Fruit fly (Drosophila melanogaster) S2 (cell line): Measurements from ENCODE around the gene Ilp5.

Experiments
- CG8478 ChIP-seq: fragments of >200 bp; optimal IDR thresholded peaks from 2 replicates; lab custom pipeline; 2018
- CTCF ChIP-seq, 2 experiments: fragments of >200 bp; optimal IDR thresholded peaks; 2 replicates each; lab custom pipeline; 2018

Gene Ilp5

dm6 chr3L:9848744-9849143, 25.0 kb upstream of the Ilp5 start:
- no peak for TF ChIP-seq CG8478 (lab: Kevin White, UChicago)
- TF ChIP-seq CTCF (optimal IDR thresholded peaks at IDR 0.05; lab: Kevin White, UChicago) = no peak

- TF ChIP-seq CTCF (optimal IDR thresholded peaks at IDR 0.05; lab: Kevin White, UChicago) = no peak
- TF ChIP-seq CG8478 (lab: Kevin White, UChicago) = no peak
These were observed 23.8 kb upstream of the Ilp5 start for dm6 chr3L:9847420-9847977.

dm6 chr3L:9846577-9847342, 23.1 kb upstream of the Ilp5 start:
- no peak for TF ChIP-seq CTCF (optimal IDR thresholded peaks at IDR 0.05; lab: Kevin White, UChicago)
- TF ChIP-seq CG8478 (lab: Kevin White, UChicago) = no peak

dm6 chr3L:9845980-9846538, 22.4 kb upstream of the Ilp5 start:
- TF ChIP-seq CTCF (optimal IDR thresholded peaks at IDR 0.05; lab: Kevin White, UChicago) = no peak
- TF ChIP-seq CG8478 (lab: Kevin White, UChicago) = no peak

dm6 chr3L:9842043-9842442, 18.3 kb upstream of the Ilp5 start:
- no peak for TF ChIP-seq CTCF (optimal IDR thresholded peaks at IDR 0.05; lab: Kevin White, UChicago)
- no peak for TF ChIP-seq CG8478 (lab: Kevin White, UChicago)

- TF ChIP-seq CTCF (optimal IDR thresholded peaks at IDR 0.05; lab: Kevin White, UChicago) (no peak), CG8478 (lab: Kevin White, UChicago) (no peak)
These were observed 17.0 kb upstream of the Ilp5 start for dm6 chr3L:9840710-9841109.

dm6 chr3L:9838534-9838933, 14.8 kb upstream of the Ilp5 start, which contains the start of gene Cdk8:
Gene Cdk8, minus strand, starts transcription at chr3L:9838670.
- TF ChIP-seq CG8478 (lab: Kevin White, UChicago) (no peak), CTCF (optimal IDR thresholded peaks at IDR 0.05; lab: Kevin White, UChicago) (no peak)

- TF ChIP-seq CTCF (optimal IDR thresholded peaks at IDR 0.05; lab: Kevin White, UChicago) = no peak
- TF ChIP-seq CG8478 (lab: Kevin White, UChicago) = no peak
These were observed 13.4 kb upstream of the Ilp5 start for dm6 chr3L:9837053-9837452.

- no peak for TF ChIP-seq CG8478 (lab: Kevin White, UChicago)
- TF ChIP-seq CTCF (optimal IDR thresholded peaks at IDR 0.05; lab: Kevin White, UChicago) = peak in 1 of 2 experiments; percentile 28
These were observed 12.9 kb upstream of the Ilp5 start, which contains the start of gene I-2 for dm6 chr3L:9836524-9837047. Gene I-2, minus strand, starts transcription at chr3L:9836805.

- TF ChIP-seq CTCF (optimal IDR thresholded peaks at IDR 0.05; lab: Kevin White, UChicago) = no peak
- no peak for TF ChIP-seq CG8478 (lab: Kevin White, UChicago)
These were observed 8.4 kb upstream of the Ilp5 start for dm6 chr3L:9832125-9832524.

- TF ChIP-seq CTCF (optimal IDR thresholded peaks at IDR 0.05; lab: Kevin White, UChicago) (no peak), CG8478 (lab: Kevin White, UChicago) (no peak)
These were observed 6.1 kb upstream of the Ilp5 start for dm6 chr3L:9829639-9830341.

dm6 chr3L:9829154-9829553, 5.5 kb upstream of the Ilp5 start:
- TF ChIP-seq CTCF (optimal IDR thresholded peaks at IDR 0.05; lab: Kevin White, UChicago) (no peak), CG8478 (lab: Kevin White, UChicago) (no peak)

dm6 chr3L:9824226-9824625, 529 bp upstream of the Ilp5 start:
- TF ChIP-seq CTCF (optimal IDR thresholded peaks at IDR 0.05; lab: Kevin White, UChicago) (peak in 1 of 2 experiments; percentile 5), CG8478 (lab: Kevin White, UChicago) (no peak)

dm6 chr3L:9821138-9821681, 2.5 kb downstream of the Ilp5 start:
- TF ChIP-seq CTCF (optimal IDR thresholded peaks at IDR 0.05; lab: Kevin White, UChicago) = no peak
- no peak for TF ChIP-seq CG8478 (lab: Kevin White, UChicago)
